Worm (Caenorhabditis elegans): ENCODE data around the gene T07F12.2.

ce11 chrX:4915879-4916278 lies 25.8 kb downstream of the T07F12.2 start, which contains the start of gene ifa-4:
- TF ChIP-seq ama-1 (optimal IDR thresholded peaks at IDR 0.05) (no peak), hmbx-1 (tag; optimal IDR thresholded peaks at IDR 0.05) (no peak), ceh-36 (tag; optimal IDR thresholded peaks at IDR 0.05) (no peak), scrt-1 (GFP tag; IDR thresholded peaks at IDR 0.05) (no peak), tbx-11 (GFP tag; IDR thresholded peaks at IDR 0.05) (no peak), pes-1 (GFP tag; IDR thresholded peaks at IDR 0.05) (no peak), aly-1 (tag; optimal IDR thresholded peaks at IDR 0.05) (no peak), flt-1 (GFP tag; IDR thresholded peaks at IDR 0.05) (no peak), ceh-13 (GFP tag; optimal IDR thresholded peaks at IDR 0.05) (no peak), hmg-4 (GFP tag; optimal IDR thresholded peaks at IDR 0.05) (no peak), sea-1 (GFP tag; conservative IDR thresholded peaks at IDR 0.05) (no peak), B0310.2 (tag; optimal IDR thresholded peaks at IDR 0.05) (no peak), hnd-1 (tag; optimal IDR thresholded peaks at IDR 0.05) (no peak)

All from whole organism, early embryonic.